Fruit fly (Drosophila melanogaster) whole organism, pupa: ENCODE measurements around the gene CG32221.

Experiments
- CG15710 ChIP-seq: fragments of 200-800 bp; sonication (Bioruptor generic); optimal IDR thresholded peaks from 2 replicates; lab custom pipeline; 2018; ENCODE audit warnings: missing biosample characterization, mild to moderate bottlenecking, missing genetic modification characterization, moderate library complexity
- CG32121 ChIP-seq: fragments of 200-800 bp; sonication (Bioruptor generic); IDR thresholded peaks from 2 replicates; pipeline ENCODE4 v1.3.6; 2022; ENCODE audit warnings: missing biosample characterization, missing genetic modification characterization
- CG34367 ChIP-seq: fragments of 200-800 bp; sonication (Bioruptor generic); optimal IDR thresholded peaks from 2 replicates; lab custom pipeline; 2018; ENCODE audit warnings: missing biosample characterization, mild to moderate bottlenecking, missing genetic modification characterization
- CG8159 ChIP-seq: fragments of 200-800 bp; sonication (Bioruptor generic); optimal IDR thresholded peaks from 3 replicates; lab custom pipeline; 2018; ENCODE audit warnings: missing biosample characterization, mild to moderate bottlenecking, missing genetic modification characterization, moderate library complexity
- D1 ChIP-seq: fragments of 200-800 bp; sonication (Bioruptor generic); optimal IDR thresholded peaks from 2 replicates; lab custom pipeline; 2018; ENCODE audit warnings: missing biosample characterization, mild to moderate bottlenecking, missing genetic modification characterization, moderate library complexity
- EcR ChIP-seq: fragments of 200-800 bp; sonication (Bioruptor generic); optimal IDR thresholded peaks from 3 replicates; lab custom pipeline; 2019; ENCODE audit warnings: missing biosample characterization, missing genetic modification characterization, mild to moderate bottlenecking, moderate library complexity, missing genetic modification reagents
- Pif1A ChIP-seq: fragments of 200-800 bp; sonication (Bioruptor generic); optimal IDR thresholded peaks from 3 replicates; lab custom pipeline; 2016; ENCODE audit warnings: missing biosample characterization, missing genetic modification characterization

DNA sequence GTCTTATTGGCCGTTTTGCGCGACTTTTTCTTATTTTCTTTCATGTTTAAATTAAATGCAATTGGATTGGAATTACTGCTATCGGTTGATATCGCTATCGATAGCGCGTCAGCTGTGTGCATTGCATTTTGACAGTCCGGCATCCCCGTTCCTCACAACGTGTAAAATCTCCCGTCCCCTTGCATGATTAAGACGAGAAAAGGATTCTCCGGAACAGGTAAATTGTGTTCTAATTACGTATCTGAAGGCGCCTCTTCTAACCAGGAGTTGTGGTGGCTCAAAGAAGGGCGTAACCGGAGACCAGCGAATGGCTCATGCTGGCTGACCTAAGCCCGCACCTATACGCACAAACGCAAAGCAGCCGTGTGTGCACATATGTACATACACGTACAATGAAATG lies 27.4 kb upstream of the CG32221 start, which contains the start of the genes CG14104 and Kap-alpha1:
- TF ChIP-seq CG32121 (GFP tag; lab: Robert Waterston, UW) = no peak
- no peak for TF ChIP-seq CG34367 (tag; lab: Kevin White, UChicago)
- no peak for TF ChIP-seq CG8159 (tag; lab: Kevin White, UChicago)
- TF ChIP-seq CG15710 (tag; lab: Kevin White, UChicago) = no peak
- no peak for TF ChIP-seq Pif1A (GFP tag; lab: Kevin White, UChicago)
- TF ChIP-seq EcR = peak; percentile 33
- TF ChIP-seq D1 (tag; lab: Kevin White, UChicago) = no peak
